Worm (Caenorhabditis elegans): ENCODE measurements around the gene R05D8.11.

Gene R05D8.11

DNA sequence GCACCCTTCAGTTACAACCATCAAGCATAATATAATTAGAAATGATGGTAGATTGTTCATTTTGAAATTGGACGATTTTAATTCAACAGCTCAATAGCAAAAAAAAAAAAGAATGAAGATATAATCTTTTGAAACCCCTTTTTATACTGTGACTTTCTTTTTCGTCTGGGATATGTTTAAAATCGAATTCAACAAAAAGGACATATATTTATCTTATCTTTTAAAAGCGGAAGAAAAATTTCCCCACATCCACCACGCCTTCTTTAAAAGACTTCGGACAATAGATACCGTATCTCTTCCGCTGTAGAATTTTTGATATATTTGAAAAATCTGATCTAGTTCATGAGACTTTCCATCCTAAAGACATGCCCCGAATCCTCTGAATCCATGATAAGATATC is at the start of gene R05D8.11:
TSS of gene R05D8.11 (minus strand) at position 101 of the 400 bp plus-strand sequence.
- TF ChIP-seq eor-1 (tag; optimal IDR thresholded peaks at IDR 0.05) (no peak), nhr-237 (tag; optimal IDR thresholded peaks at IDR 0.05) (no peak), hmg-11 (tag; optimal IDR thresholded peaks at IDR 0.05) (no peak), pqm-1 (tag; optimal IDR thresholded peaks at IDR 0.05) (no peak), nhr-76 (tag; optimal IDR thresholded peaks at IDR 0.05) (no peak), skn-1 (tag; optimal IDR thresholded peaks at IDR 0.05) (no peak), egl-27 (tag; optimal IDR thresholded peaks at IDR 0.05) (no peak)

DNA sequence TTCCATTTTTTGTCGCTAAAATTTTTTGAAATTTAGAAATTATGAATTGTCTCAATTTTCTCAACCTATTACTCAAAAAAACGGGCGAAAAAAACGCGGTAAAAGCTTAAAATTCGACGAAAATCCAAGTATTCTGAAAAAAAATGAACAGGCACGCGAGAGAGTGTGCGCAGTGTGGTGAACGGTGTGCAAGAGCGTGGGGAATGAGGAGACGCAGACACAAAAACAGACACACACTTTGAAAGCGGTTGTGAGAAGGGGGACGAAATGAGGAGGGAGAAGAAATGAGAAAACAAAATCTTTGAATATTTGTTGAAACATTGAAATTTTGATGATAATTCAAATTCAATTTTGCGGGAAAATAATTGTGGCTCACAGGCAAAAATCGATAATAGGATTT is 46.1 kb upstream of the R05D8.11 start, which contains the start of gene T03D3.5:
TSS of gene T03D3.5 (minus strand) at position 21 of the 400 bp plus-strand sequence.
- TF ChIP-seq hmg-11 (tag; optimal IDR thresholded peaks at IDR 0.05) (peak; percentile 87), nfya-1 (tag; optimal IDR thresholded peaks at IDR 0.05; ENCODE audit: insufficient read depth) (no peak)

DNA sequence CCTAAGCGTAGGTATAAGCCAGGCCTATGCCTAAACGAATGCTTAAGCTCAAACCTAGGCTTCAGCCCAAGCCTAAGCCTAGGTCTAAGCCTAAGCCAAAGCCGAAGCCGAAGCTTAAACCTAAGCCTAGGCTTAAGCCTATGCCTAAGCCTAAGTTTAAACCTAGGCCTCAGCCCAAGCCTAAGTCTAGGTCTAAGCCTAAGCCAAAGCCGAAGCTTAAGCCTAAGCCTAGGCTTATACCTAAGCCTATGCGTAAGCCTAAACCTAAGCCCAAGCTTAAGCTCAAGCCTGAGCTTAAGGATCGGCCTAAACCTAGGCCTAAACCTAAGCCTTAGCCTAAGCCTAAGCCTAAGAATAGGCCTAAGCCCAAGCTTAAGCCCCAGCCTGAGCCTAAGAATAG is 45.3 kb upstream of the R05D8.11 start:
- TF ChIP-seq ceh-82 (tag; optimal IDR thresholded peaks at IDR 0.05) (no peak), mml-1 (tag; optimal IDR thresholded peaks at IDR 0.05) (no peak), egl-27 (tag; optimal IDR thresholded peaks at IDR 0.05) (no peak), hmg-11 (tag; optimal IDR thresholded peaks at IDR 0.05) (no peak), tbx-2 (tag; optimal IDR thresholded peaks at IDR 0.05) (no peak), ZK546.5 (tag; optimal IDR thresholded peaks at IDR 0.05) (no peak), ztf-4 (tag; optimal IDR thresholded peaks at IDR 0.05) (no peak), lin-15B (tag; optimal IDR thresholded peaks at IDR 0.05) (no peak), nfya-1 (tag; optimal IDR thresholded peaks at IDR 0.05; ENCODE audit: insufficient read depth) (no peak), nhr-237 (tag; optimal IDR thresholded peaks at IDR 0.05) (no peak), ceh-28 (tag; optimal IDR thresholded peaks at IDR 0.05) (no peak), ceh-16 (tag; optimal IDR thresholded peaks at IDR 0.05) (no peak), unc-62 (GFP tag; optimal IDR thresholded peaks at IDR 0.05) (no peak), lsy-12 (tag; optimal IDR thresholded peaks at IDR 0.05) (no peak), daf-12 (tag; optimal IDR thresholded peaks at IDR 0.05) (no peak), elt-2 (tag; optimal IDR thresholded peaks at IDR 0.05) (no peak), fkh-10 (GFP tag; optimal IDR thresholded peaks at IDR 0.05) (no peak), elt-3 (tag; optimal IDR thresholded peaks at IDR 0.05) (no peak)

DNA sequence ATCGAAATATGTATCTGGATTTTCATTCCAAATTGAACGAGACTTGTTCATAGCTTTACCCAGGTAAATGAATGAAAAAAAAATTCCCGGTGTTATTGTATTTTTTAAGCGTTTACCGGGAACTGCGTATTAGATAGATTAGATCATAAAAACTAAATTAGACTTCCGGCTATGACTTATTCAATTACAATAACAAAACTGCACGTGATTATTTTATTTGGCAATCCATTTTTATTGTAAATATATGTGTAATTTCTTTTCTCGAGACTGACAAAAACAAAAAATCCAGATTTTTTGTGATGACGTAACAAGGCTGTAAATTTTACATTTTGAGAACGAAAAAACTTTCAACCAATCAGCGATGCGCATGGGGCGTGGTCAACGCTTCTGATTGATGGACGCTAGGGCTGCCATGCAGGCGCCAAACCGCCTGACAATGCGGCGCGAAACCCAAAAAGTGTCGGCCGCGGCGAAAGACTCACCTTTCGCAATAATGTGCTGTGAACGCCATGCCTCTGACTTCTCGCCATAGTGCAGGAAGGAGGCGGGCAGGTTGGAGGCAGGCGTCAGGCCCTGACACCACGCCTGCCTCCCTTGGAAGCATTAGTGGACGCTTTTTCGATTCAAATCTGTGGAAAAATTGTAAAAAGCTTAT is 41.1 kb upstream of the R05D8.11 start, which contains the start of gene srh-36:
TSS of gene srh-36 (minus strand) at position 51 of the 655 bp plus-strand sequence.
- TF ChIP-seq unc-39 (tag; optimal IDR thresholded peaks at IDR 0.05) (no peak), ceh-28 (tag; optimal IDR thresholded peaks at IDR 0.05) (no peak), elt-3 (tag; optimal IDR thresholded peaks at IDR 0.05) (no peak), nfya-1 (tag; optimal IDR thresholded peaks at IDR 0.05; ENCODE audit: insufficient read depth) (peak; percentile 46)

DNA sequence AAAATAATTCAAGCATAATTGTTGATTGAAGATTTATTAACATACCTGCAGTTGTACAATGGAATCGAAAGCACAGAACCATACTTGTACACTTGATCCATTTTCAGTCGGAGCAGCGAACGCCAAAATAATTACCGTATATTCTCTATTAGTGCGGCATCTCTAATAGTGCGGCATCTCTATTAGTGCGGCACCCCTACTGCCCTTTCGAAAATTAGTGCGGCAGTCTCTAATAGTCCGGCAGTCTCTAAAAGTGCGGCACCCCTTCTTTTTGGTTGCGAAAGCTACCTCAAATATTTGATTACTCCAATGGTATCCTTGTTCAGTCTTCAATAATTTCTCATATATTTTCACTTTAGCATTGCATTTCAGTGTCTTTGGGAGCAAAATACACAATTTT is 37.4 kb upstream of the R05D8.11 start, which contains the start of gene srt-34:
TSS of gene srt-34 (minus strand) at position 101 of the 400 bp plus-strand sequence.
- no peak for TF ChIP-seq mdl-1 (tag; optimal IDR thresholded peaks at IDR 0.05)
- TF ChIP-seq nhr-11 (tag; optimal IDR thresholded peaks at IDR 0.05), result no peak
- TF ChIP-seq sea-2 (GFP tag; optimal IDR thresholded peaks at IDR 0.05), result no peak
- TF ChIP-seq zag-1 (tag; optimal IDR thresholded peaks at IDR 0.05), result no peak
- no peak for TF ChIP-seq nfya-1 (tag; optimal IDR thresholded peaks at IDR 0.05; ENCODE audit: insufficient read depth)
- TF ChIP-seq lsy-12 (tag; optimal IDR thresholded peaks at IDR 0.05), result no peak
- no peak for TF ChIP-seq unc-39 (tag; optimal IDR thresholded peaks at IDR 0.05)
- TF ChIP-seq elt-3 (tag; optimal IDR thresholded peaks at IDR 0.05), result no peak
- TF ChIP-seq pqm-1 (tag; optimal IDR thresholded peaks at IDR 0.05), result no peak
- TF ChIP-seq ztf-11 (tag; optimal IDR thresholded peaks at IDR 0.05), result no peak
- TF ChIP-seq fkh-10 (GFP tag; optimal IDR thresholded peaks at IDR 0.05), result no peak
- no peak for TF ChIP-seq aly-2 (tag; optimal IDR thresholded peaks at IDR 0.05)
- TF ChIP-seq egl-27 (tag; optimal IDR thresholded peaks at IDR 0.05), result no peak
- no peak for TF ChIP-seq nhr-76 (tag; optimal IDR thresholded peaks at IDR 0.05)
- TF ChIP-seq nhr-43 (tag; optimal IDR thresholded peaks at IDR 0.05; ENCODE audit: poor library complexity, severe bottlenecking), result no peak
- no peak for TF ChIP-seq nhr-28 (tag; optimal IDR thresholded peaks at IDR 0.05)
- TF ChIP-seq ztf-4 (tag; optimal IDR thresholded peaks at IDR 0.05), result no peak
- no peak for TF ChIP-seq elt-2 (tag; optimal IDR thresholded peaks at IDR 0.05)
- TF ChIP-seq nhr-237 (tag; optimal IDR thresholded peaks at IDR 0.05), result no peak
